Fruit fly (Drosophila melanogaster): ENCODE data around the gene CG43208.

dm6 chr3R:13285110-13285509, 18.1 kb upstream of the CG43208 start:
- TF ChIP-seq CG32264 (GFP tag; optimal IDR thresholded peaks at IDR 0.05) (no peak), jim (GFP tag; optimal IDR thresholded peaks at IDR 0.05) (no peak), dl (GFP tag; optimal IDR thresholded peaks at IDR 0.05; ENCODE audit: insufficient read depth in 1 of 2, partially characterized antibody in 2 of 2) (no peak), Myc (optimal IDR thresholded peaks at IDR 0.05) (no peak), HLH106 (tag; optimal IDR thresholded peaks at IDR 0.05) (no peak)

Data from whole organism, wandering third instar larva.